Worm (Caenorhabditis elegans) whole organism, midembryonic: ENCODE results near the gene elo-7.

ENCODE experiments used
- T22C8.4 ChIP-seq: fragments of 200-800 bp; sonication (Bioruptor generic); IDR thresholded peaks from 2 replicates; pipeline ENCODE4 v1.3.6; 2022; ENCODE audit warnings: missing genetic modification characterization, missing compliant biosample characterization
- cog-1 ChIP-seq: sonication (generic microtip); optimal IDR thresholded peaks from 2 replicates; lab custom pipeline; 2016; ENCODE audit warnings: missing genetic modification characterization, missing compliant biosample characterization
- flt-1 ChIP-seq: fragments of 200-800 bp; sonication (Bioruptor generic); IDR thresholded peaks from 2 replicates; pipeline ENCODE4 v1.3.6; 2022; ENCODE audit warnings: missing genetic modification characterization, missing compliant biosample characterization
- klf-2 ChIP-seq: fragments of 200-800 bp; sonication (Bioruptor generic); conservative IDR thresholded peaks from 2 replicates; pipeline ENCODE4 v1.3.6; 2022; ENCODE audit warnings: missing genetic modification reagents, missing genetic modification characterization, missing compliant biosample characterization
- med-1 ChIP-seq: sonication (generic microtip); optimal IDR thresholded peaks from 2 replicates; lab custom pipeline; 2017; ENCODE audit warnings: missing genetic modification characterization, mild to moderate bottlenecking, missing compliant biosample characterization, antibody characterized with exemption, missing genetic modification reagents; ENCODE audit not compliant: insufficient read depth
- ref-1 ChIP-seq: fragments of 200-800 bp; sonication (Bioruptor generic); conservative IDR thresholded peaks from 2 replicates; pipeline ENCODE4 v1.3.6; 2022; ENCODE audit warnings: missing genetic modification reagents, missing genetic modification characterization, missing compliant biosample characterization
- tab-1 ChIP-seq: fragments of 200-800 bp; sonication (Bioruptor generic); IDR thresholded peaks from 2 replicates; pipeline ENCODE4 v1.3.6; 2022; ENCODE audit warnings: missing genetic modification characterization, missing compliant biosample characterization
- ztf-23 ChIP-seq: fragments of 200-800 bp; sonication (Bioruptor generic); IDR thresholded peaks from 2 replicates; pipeline ENCODE4 v1.3.6; 2022; ENCODE audit warnings: missing genetic modification reagents, missing genetic modification characterization, missing compliant biosample characterization
- ztf-29 ChIP-seq: fragments of 200-800 bp; sonication (Bioruptor generic); IDR thresholded peaks from 2 replicates; pipeline ENCODE4 v1.3.6; 2022; ENCODE audit warnings: missing genetic modification reagents, missing genetic modification characterization, missing compliant biosample characterization

The elo-7 gene

ce11 chrIV:9537500-9537899 lies 7.8 kb downstream of the elo-7 start:
- TF ChIP-seq cog-1 (tag; lab: Kevin White, UChicago) (no peak), tab-1 (GFP tag; lab: Robert Waterston, UW) (no peak), ref-1 (GFP tag; lab: Robert Waterston, UW) (no peak), T22C8.4 (GFP tag; lab: Robert Waterston, UW) (no peak), klf-2 (GFP tag; lab: Robert Waterston, UW) (no peak), ztf-23 (GFP tag; lab: Robert Waterston, UW) (no peak), flt-1 (GFP tag; lab: Robert Waterston, UW) (no peak), med-1 (no peak), ztf-29 (GFP tag; lab: Robert Waterston, UW) (no peak)

ce11 chrIV:9538214-9538613 lies 8.5 kb downstream of the elo-7 start:
- no peak for TF ChIP-seq ref-1 (GFP tag; lab: Robert Waterston, UW)
- no peak for TF ChIP-seq cog-1 (tag; lab: Kevin White, UChicago)
- TF ChIP-seq ztf-29 (GFP tag; lab: Robert Waterston, UW) = no peak
- no peak for TF ChIP-seq klf-2 (GFP tag; lab: Robert Waterston, UW)
- no peak for TF ChIP-seq ztf-23 (GFP tag; lab: Robert Waterston, UW)
- no peak for TF ChIP-seq T22C8.4 (GFP tag; lab: Robert Waterston, UW)

ce11 chrIV:9540342-9540856 lies 10.7 kb downstream of the elo-7 start, which contains the start of gene fbl-1:
TSS of gene fbl-1 (plus strand) at chrIV:9540806.
- TF ChIP-seq ref-1 (GFP tag; lab: Robert Waterston, UW) (no peak), T22C8.4 (GFP tag; lab: Robert Waterston, UW) (no peak)

- no peak for TF ChIP-seq tab-1 (GFP tag; lab: Robert Waterston, UW)
- TF ChIP-seq med-1 = no peak
- TF ChIP-seq ztf-29 (GFP tag; lab: Robert Waterston, UW) = no peak
- TF ChIP-seq cog-1 (tag; lab: Kevin White, UChicago) = no peak
- no peak for TF ChIP-seq klf-2 (GFP tag; lab: Robert Waterston, UW)
- no peak for TF ChIP-seq flt-1 (GFP tag; lab: Robert Waterston, UW)
- TF ChIP-seq T22C8.4 (GFP tag; lab: Robert Waterston, UW) = no peak
Measured at ce11 chrIV:9545986-9546385, 16.2 kb downstream of the elo-7 start, which contains the start of gene T05A1.5. TSS of gene T05A1.5 (plus strand) at chrIV:9546286.

- TF ChIP-seq ztf-23 (GFP tag; lab: Robert Waterston, UW) (no peak), ref-1 (GFP tag; lab: Robert Waterston, UW) (no peak), klf-2 (GFP tag; lab: Robert Waterston, UW) (no peak), med-1 (no peak), ztf-29 (GFP tag; lab: Robert Waterston, UW) (no peak), cog-1 (tag; lab: Kevin White, UChicago) (no peak), T22C8.4 (GFP tag; lab: Robert Waterston, UW) (no peak), flt-1 (GFP tag; lab: Robert Waterston, UW) (no peak), tab-1 (GFP tag; lab: Robert Waterston, UW) (no peak)
Measured at ce11 chrIV:9563079-9563478, 33.3 kb downstream of the elo-7 start, which contains the start of gene col-122. TSS of gene col-122 (plus strand) at chrIV:9563379.

- TF ChIP-seq tab-1 (GFP tag; lab: Robert Waterston, UW) = no peak
Measured at ce11 chrIV:9563529-9564376, 34.0 kb downstream of the elo-7 start.

- TF ChIP-seq klf-2 (GFP tag; lab: Robert Waterston, UW) = no peak
- no peak for TF ChIP-seq cog-1 (tag; lab: Kevin White, UChicago)
- TF ChIP-seq ref-1 (GFP tag; lab: Robert Waterston, UW) = no peak
- no peak for TF ChIP-seq tab-1 (GFP tag; lab: Robert Waterston, UW)
- no peak for TF ChIP-seq med-1
- TF ChIP-seq ztf-23 (GFP tag; lab: Robert Waterston, UW) = no peak
- no peak for TF ChIP-seq T22C8.4 (GFP tag; lab: Robert Waterston, UW)
- no peak for TF ChIP-seq ztf-29 (GFP tag; lab: Robert Waterston, UW)
- TF ChIP-seq flt-1 (GFP tag; lab: Robert Waterston, UW) = no peak
Measured at ce11 chrIV:9566505-9566904, 36.8 kb downstream of the elo-7 start, which contains the start of gene lron-14. TSS of gene lron-14 (minus strand) at chrIV:9566605.

ce11 chrIV:9580021-9580420 lies 50.3 kb downstream of the elo-7 start, which contains the start of gene npr-2:
TSS of gene npr-2 (minus strand) at chrIV:9580121.
- no peak for TF ChIP-seq med-1
- no peak for TF ChIP-seq ztf-29 (GFP tag; lab: Robert Waterston, UW)
- no peak for TF ChIP-seq ztf-23 (GFP tag; lab: Robert Waterston, UW)
- TF ChIP-seq tab-1 (GFP tag; lab: Robert Waterston, UW) = no peak
- TF ChIP-seq ref-1 (GFP tag; lab: Robert Waterston, UW) = no peak
- no peak for TF ChIP-seq T22C8.4 (GFP tag; lab: Robert Waterston, UW)
- no peak for TF ChIP-seq klf-2 (GFP tag; lab: Robert Waterston, UW)
- no peak for TF ChIP-seq cog-1 (tag; lab: Kevin White, UChicago)
- TF ChIP-seq flt-1 (GFP tag; lab: Robert Waterston, UW) = no peak
